Fruit fly (Drosophila melanogaster): ENCODE results near the gene AdoR.

AdoR gene

dm6 chr3R:30092700-30093044, 56.7 kb downstream of the AdoR start (continued):
- TF ChIP-seq tai (GFP tag; optimal IDR thresholded peaks at IDR 0.05): peak; percentile 51
- TF ChIP-seq Mio (GFP tag; optimal IDR thresholded peaks at IDR 0.05): no peak
- peak; percentile 2 for TF ChIP-seq Sp1 (GFP tag; optimal IDR thresholded peaks at IDR 0.05)
- TF ChIP-seq Dif (GFP tag; optimal IDR thresholded peaks at IDR 0.05; ENCODE audit: partially characterized antibody): no peak

DNA sequence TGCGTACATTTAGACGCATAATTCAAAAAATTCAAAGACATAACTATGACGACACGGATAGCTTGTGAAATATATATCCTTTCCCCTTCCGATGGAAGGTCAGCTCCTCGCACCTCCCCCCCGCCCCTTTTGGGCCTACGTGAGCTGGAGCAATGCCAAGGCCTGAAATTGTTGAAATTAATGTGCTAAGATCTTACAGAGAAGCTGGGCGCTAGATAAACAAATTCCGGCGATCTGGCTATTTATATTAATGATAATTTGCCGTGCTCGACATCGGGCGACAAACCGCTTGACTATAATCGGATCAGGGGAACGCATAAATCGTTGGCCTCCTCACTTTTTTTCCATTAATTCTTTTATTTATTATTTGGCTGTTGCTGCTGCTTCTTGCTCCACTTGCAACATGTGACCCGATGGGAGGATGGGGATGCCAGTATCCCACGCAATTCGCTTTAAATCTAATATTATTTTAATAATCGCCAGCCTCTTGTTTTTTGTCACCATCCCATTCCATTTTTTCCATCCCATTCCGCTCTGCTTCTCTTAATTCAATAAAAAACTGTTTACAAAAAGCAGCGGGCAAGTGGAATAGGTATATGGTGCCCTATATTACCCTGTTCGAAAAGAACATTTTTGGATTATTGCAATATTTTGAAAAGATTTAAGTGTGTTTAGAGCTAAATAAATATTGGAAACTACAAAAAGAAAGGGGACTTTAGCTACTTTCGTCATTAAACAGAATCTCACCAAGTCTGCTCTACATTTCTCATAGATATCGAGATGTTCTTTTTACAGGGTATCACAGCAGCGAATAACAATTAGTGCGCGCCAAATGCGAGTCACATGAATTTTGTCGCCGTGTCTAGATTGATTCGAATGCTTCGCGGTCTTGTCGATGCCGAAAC, 57.4 kb downstream of the AdoR start:
- TF ChIP-seq sv (GFP tag; optimal IDR thresholded peaks at IDR 0.05) (no peak), Sp1 (GFP tag; optimal IDR thresholded peaks at IDR 0.05) (no peak)

dm6 chr3R:30090261-30091006, 59.0 kb downstream of the AdoR start:
- TF ChIP-seq Hr83 (GFP tag; optimal IDR thresholded peaks at IDR 0.05; ENCODE audit: poor library complexity, severe bottlenecking) (no peak), dsf (GFP tag; optimal IDR thresholded peaks at IDR 0.05; ENCODE audit: borderline replicate concordance) (no peak), h (GFP tag; optimal IDR thresholded peaks at IDR 0.05) (no peak), ey (GFP tag; optimal IDR thresholded peaks at IDR 0.05) (no peak), Hnf4 (GFP tag; optimal IDR thresholded peaks at IDR 0.05) (no peak), foxo (GFP tag; optimal IDR thresholded peaks at IDR 0.05) (no peak), dl (GFP tag; optimal IDR thresholded peaks at IDR 0.05; ENCODE audit: insufficient read depth in 1 of 2, partially characterized antibody in 2 of 2) (no peak), lola (GFP tag; optimal IDR thresholded peaks at IDR 0.05) (no peak), Myc (optimal IDR thresholded peaks at IDR 0.05) (no peak), GATAd (GFP tag; optimal IDR thresholded peaks at IDR 0.05) (no peak), woc (GFP tag; optimal IDR thresholded peaks at IDR 0.05) (no peak), tai (GFP tag; optimal IDR thresholded peaks at IDR 0.05) (no peak), CG9705 (GFP tag; optimal IDR thresholded peaks at IDR 0.05) (no peak), br (GFP tag; optimal IDR thresholded peaks at IDR 0.05) (no peak), sage (GFP tag; optimal IDR thresholded peaks at IDR 0.05) (no peak), fru (GFP tag; optimal IDR thresholded peaks at IDR 0.05) (no peak), brk (GFP tag; optimal IDR thresholded peaks at IDR 0.05) (no peak)
